Fruit fly (Drosophila melanogaster): Measurements from ENCODE around the gene Ir94c.

dm6 chr3R:22096893-22097292 lies 22.4 kb downstream of the Ir94c start:
- no peak for TF ChIP-seq CG9139 (GFP tag; optimal IDR thresholded peaks at IDR 0.05)
- no peak for TF ChIP-seq CG6854 (GFP tag; optimal IDR thresholded peaks at IDR 0.05)
- no peak for TF ChIP-seq CG34406 (GFP tag; optimal IDR thresholded peaks at IDR 0.05)
- no peak for TF ChIP-seq CG11762 (GFP tag; optimal IDR thresholded peaks at IDR 0.05; ENCODE audit: insufficient read depth)
- no peak for TF ChIP-seq Sox15 (GFP tag; optimal IDR thresholded peaks at IDR 0.05)
- no peak for TF ChIP-seq Blimp-1 (GFP tag; optimal IDR thresholded peaks at IDR 0.05)
- TF ChIP-seq CG4318 (GFP tag; optimal IDR thresholded peaks at IDR 0.05): no peak
- TF ChIP-seq CG3032 (tag; optimal IDR thresholded peaks at IDR 0.05): no peak
- no peak for TF ChIP-seq vri (GFP tag; optimal IDR thresholded peaks at IDR 0.05)
- no peak for TF ChIP-seq spab (GFP tag; optimal IDR thresholded peaks at IDR 0.05)
- TF ChIP-seq Smox (GFP tag; optimal IDR thresholded peaks at IDR 0.05): no peak
- TF ChIP-seq Sox102F (GFP tag; optimal IDR thresholded peaks at IDR 0.05): no peak
- TF ChIP-seq CG11902 (GFP tag; optimal IDR thresholded peaks at IDR 0.05): no peak
- no peak for TF ChIP-seq ss (GFP tag; optimal IDR thresholded peaks at IDR 0.05)
